Worm (Caenorhabditis elegans): ENCODE results near the gene C10C5.5.

Gene C10C5.5

DNA sequence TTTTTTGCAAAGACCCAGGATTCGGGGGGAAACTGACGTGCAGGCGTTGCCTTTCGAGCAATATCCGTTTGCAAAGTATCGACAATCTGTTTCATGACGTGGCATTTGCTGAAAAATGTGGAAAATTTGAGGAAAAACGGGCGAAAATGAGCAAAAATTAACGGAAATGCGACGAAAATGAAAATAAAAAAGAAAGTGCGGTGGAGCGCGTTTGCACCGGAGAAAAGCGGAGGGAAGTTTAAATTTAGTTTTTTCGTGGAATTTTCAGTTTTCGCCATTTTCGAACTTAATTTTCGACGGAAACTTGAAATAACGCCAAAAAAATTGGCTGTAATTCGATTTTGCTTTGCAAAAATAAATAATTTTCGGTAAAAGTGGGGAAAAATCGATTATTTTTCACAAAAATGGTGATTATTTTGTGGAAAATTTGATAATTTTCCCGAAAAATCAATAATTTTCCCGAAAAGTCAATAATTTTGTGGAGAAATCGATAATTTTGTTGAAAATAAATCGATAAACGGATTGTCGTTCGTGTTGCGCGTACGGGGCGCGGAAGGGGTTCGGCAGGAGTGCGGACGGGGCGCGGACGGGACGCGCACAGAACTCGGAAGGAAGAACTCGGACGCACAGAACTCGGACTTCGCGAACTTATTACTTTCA, 22.7 kb downstream of the C10C5.5 start (continued):
- TF ChIP-seq elt-3 (tag; optimal IDR thresholded peaks at IDR 0.05) (no peak), ces-1 (GFP tag; optimal IDR thresholded peaks at IDR 0.05) (no peak), ztf-11 (tag; optimal IDR thresholded peaks at IDR 0.05) (no peak), snu-23 (GFP tag; optimal IDR thresholded peaks at IDR 0.05) (peak; percentile 22), F16B12.6 (tag; optimal IDR thresholded peaks at IDR 0.05) (no peak), skn-1 (tag; optimal IDR thresholded peaks at IDR 0.05) (no peak), mab-9 (GFP tag; IDR thresholded peaks at IDR 0.05) (no peak), lin-35 (GFP tag; optimal IDR thresholded peaks at IDR 0.05) (peak; percentile 87 to 93), unc-98 (GFP tag; IDR thresholded peaks at IDR 0.05) (no peak), ceh-82 (tag; optimal IDR thresholded peaks at IDR 0.05) (peak in 1 of 3 experiments; percentile 8), vab-15 (tag; optimal IDR thresholded peaks at IDR 0.05) (no peak), nhr-90 (tag; optimal IDR thresholded peaks at IDR 0.05; ENCODE audit: poor library complexity) (no peak), mep-1 (tag; optimal IDR thresholded peaks at IDR 0.05) (no peak), blmp-1 (tag; optimal IDR thresholded peaks at IDR 0.05) (no peak), nhr-237 (tag; optimal IDR thresholded peaks at IDR 0.05) (no peak), ztf-4 (tag; optimal IDR thresholded peaks at IDR 0.05) (no peak), unc-30 (tag; optimal IDR thresholded peaks at IDR 0.05) (no peak), pax-3 (tag; optimal IDR thresholded peaks at IDR 0.05) (no peak), jun-1 (tag; optimal IDR thresholded peaks at IDR 0.05) (no peak), lsy-2 (tag; optimal IDR thresholded peaks at IDR 0.05) (peak in 1 of 2 experiments; percentile 39), nhr-28 (tag; optimal IDR thresholded peaks at IDR 0.05) (no peak), tlp-1 (tag; optimal IDR thresholded peaks at IDR 0.05) (no peak), fkh-10 (GFP tag; optimal IDR thresholded peaks at IDR 0.05) (no peak), efl-1 (optimal IDR thresholded peaks at IDR 0.05) (peak; percentile 93 to 96), efl-1 (GFP tag; optimal IDR thresholded peaks at IDR 0.05 in 1 of 2) (peak; percentile 92 to 99), snpc-4 (tag; optimal IDR thresholded peaks at IDR 0.05) (no peak), dsc-1 (tag; optimal IDR thresholded peaks at IDR 0.05) (peak; percentile 17), hlh-4 (tag; optimal IDR thresholded peaks at IDR 0.05) (no peak), mef-2 (tag; optimal IDR thresholded peaks at IDR 0.05) (no peak), nhr-71 (tag; optimal IDR thresholded peaks at IDR 0.05) (peak; percentile 49), nhr-12 (tag; optimal IDR thresholded peaks at IDR 0.05) (no peak), lin-14 (GFP tag; optimal IDR thresholded peaks at IDR 0.05) (no peak), unc-130 (tag; optimal IDR thresholded peaks at IDR 0.05) (no peak), C34B4.2 (tag; optimal IDR thresholded peaks at IDR 0.05) (no peak), C16A3.4 (tag; optimal IDR thresholded peaks at IDR 0.05) (no peak), unc-62 (GFP tag; optimal IDR thresholded peaks at IDR 0.05) (no peak), tbx-2 (tag; optimal IDR thresholded peaks at IDR 0.05) (peak; percentile 22), rnt-1 (tag; optimal IDR thresholded peaks at IDR 0.05) (peak; percentile 45), sptf-1 (tag; optimal IDR thresholded peaks at IDR 0.05) (no peak), lir-3 (tag; optimal IDR thresholded peaks at IDR 0.05; ENCODE audit: poor library complexity) (no peak)

DNA sequence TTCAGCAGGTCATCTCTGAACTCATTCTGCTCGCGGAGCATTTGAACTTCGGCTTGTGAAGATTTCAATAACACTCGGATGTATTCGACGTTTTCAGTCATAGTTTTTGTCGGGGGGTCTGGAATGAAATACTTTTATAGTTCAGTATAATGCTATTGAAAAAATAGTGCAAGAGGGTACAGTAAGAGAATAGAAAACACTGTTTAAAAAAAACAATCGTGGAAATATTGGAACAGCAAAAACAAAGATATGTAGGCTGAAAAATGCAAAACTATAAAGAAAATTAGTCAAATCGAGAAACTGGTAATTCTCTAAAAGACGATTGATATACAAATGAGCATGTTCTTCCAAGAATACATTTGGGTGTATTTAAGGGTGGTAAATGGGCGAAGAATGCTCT, 26.8 kb downstream of the C10C5.5 start, which contains the start of gene F56D5.5:
TSS of gene F56D5.5 (minus strand) at position 101 of the 400 bp plus-strand sequence.
- TF ChIP-seq fkh-8 (tag; optimal IDR thresholded peaks at IDR 0.05): no peak
- no peak for TF ChIP-seq pqm-1 (tag; optimal IDR thresholded peaks at IDR 0.05)
- TF ChIP-seq hlh-17 (GFP tag; optimal IDR thresholded peaks at IDR 0.05; ENCODE audit: borderline replicate concordance): no peak
- TF ChIP-seq tbx-2 (tag; optimal IDR thresholded peaks at IDR 0.05): no peak
- TF ChIP-seq elt-3 (tag; optimal IDR thresholded peaks at IDR 0.05): no peak
- TF ChIP-seq zag-1 (tag; optimal IDR thresholded peaks at IDR 0.05): no peak
